Fruit fly (Drosophila melanogaster) S2 (cell line): ENCODE measurements around the gene Ugt37D1.

Experiments used
- CG8478 ChIP-seq: fragments of >200 bp; optimal IDR thresholded peaks from 2 replicates; lab custom pipeline; 2018
- CTCF ChIP-seq, 2 experiments: fragments of >200 bp; optimal IDR thresholded peaks; 2 replicates each; lab custom pipeline; 2018

- TF ChIP-seq CG8478 (lab: Kevin White, UChicago) (no peak), CTCF (optimal IDR thresholded peaks at IDR 0.05; lab: Kevin White, UChicago) (no peak)
Observed at dm6 chr2L:16764480-16764879, 34.3 kb upstream of the Ugt37D1 start.
